Fruit fly (Drosophila melanogaster): ENCODE measurements around the gene CG18789.

Gene CG18789

dm6 chr2L:12006397-12007330 lies 11.4 kb upstream of the CG18789 start:
- TF ChIP-seq CG4424 (GFP tag; optimal IDR thresholded peaks at IDR 0.05) (peak; percentile 94), CG12071 (GFP tag; optimal IDR thresholded peaks at IDR 0.05) (no peak), Trl (optimal IDR thresholded peaks at IDR 0.05) (no peak), Trl (GFP tag; optimal IDR thresholded peaks at IDR 0.05) (peak; percentile 59), CG4360 (GFP tag; IDR thresholded peaks at IDR 0.05) (no peak), disco-r (GFP tag; optimal IDR thresholded peaks at IDR 0.05) (peak; percentile 18), tll (GFP tag; optimal IDR thresholded peaks at IDR 0.05) (no peak), CG3838 (GFP tag; optimal IDR thresholded peaks at IDR 0.05) (peak; percentile 99), bsh (GFP tag; optimal IDR thresholded peaks at IDR 0.05) (peak; percentile 80 to 94), CG7786 (GFP tag; optimal IDR thresholded peaks at IDR 0.05) (peak; percentile 75), amos (GFP tag; IDR thresholded peaks at IDR 0.05; ENCODE audit: partially characterized antibody) (no peak), bowl (GFP tag; IDR thresholded peaks at IDR 0.05) (no peak), CG3847 (GFP tag; IDR thresholded peaks at IDR 0.05) (no peak), HLH3B (GFP tag; IDR thresholded peaks at IDR 0.05) (no peak), CG13123 (GFP tag; optimal IDR thresholded peaks at IDR 0.05) (peak; percentile 87), CG4617 (GFP tag; optimal IDR thresholded peaks at IDR 0.05; ENCODE audit: borderline replicate concordance) (peak; percentile 54), trem (tag; optimal IDR thresholded peaks at IDR 0.05) (peak; percentile 93), lilli (GFP tag; optimal IDR thresholded peaks at IDR 0.05) (peak; percentile 83), gro (GFP tag; optimal IDR thresholded peaks at IDR 0.05) (no peak), CG15479 (GFP tag; optimal IDR thresholded peaks at IDR 0.05) (no peak), grn (GFP tag; optimal IDR thresholded peaks at IDR 0.05) (no peak), aop (GFP tag; IDR thresholded peaks at IDR 0.05) (no peak), CG6854 (GFP tag; optimal IDR thresholded peaks at IDR 0.05) (peak; percentile 91), Dbx (GFP tag; IDR thresholded peaks at IDR 0.05) (no peak), D19B (GFP tag; optimal IDR thresholded peaks at IDR 0.05) (peak; percentile 96), CG12104 (GFP tag; optimal IDR thresholded peaks at IDR 0.05) (peak; percentile 96), CG31224 (GFP tag; IDR thresholded peaks at IDR 0.05) (no peak), TFAM (GFP tag; optimal IDR thresholded peaks at IDR 0.05) (peak; percentile 32), Mrtf (GFP tag; IDR thresholded peaks at IDR 0.05) (no peak), sc (optimal IDR thresholded peaks at IDR 0.05) (no peak), sc (GFP tag; optimal IDR thresholded peaks at IDR 0.05) (peak; percentile 92), NC2α (GFP tag; optimal IDR thresholded peaks at IDR 0.05) (peak; percentile 0), zfh2 (GFP tag; optimal IDR thresholded peaks at IDR 0.05) (peak; percentile 3), z (GFP tag; IDR thresholded peaks at IDR 0.05) (no peak), vnd (GFP tag; IDR thresholded peaks at IDR 0.05; ENCODE audit: partially characterized antibody) (no peak), Mes4 (GFP tag; optimal IDR thresholded peaks at IDR 0.05) (peak; percentile 65), caup (GFP tag; optimal IDR thresholded peaks at IDR 0.05; ENCODE audit: severe bottlenecking) (peak; percentile 94), cas (GFP tag; IDR thresholded peaks at IDR 0.05) (no peak), CG9727 (GFP tag; optimal IDR thresholded peaks at IDR 0.05) (peak; percentile 100), Aef1 (GFP tag; IDR thresholded peaks at IDR 0.05) (no peak), Med (GFP tag) (peak; percentile 71), Oaz (GFP tag; IDR thresholded peaks at IDR 0.05) (no peak), pan (optimal IDR thresholded peaks at IDR 0.05) (peak in 1 of 2 experiments; percentile 79), pan (GFP tag; optimal IDR thresholded peaks at IDR 0.05 in 1 of 2, IDR thresholded peaks at IDR 0.05 in 1 of 2) (peak in 1 of 2 experiments; percentile 69), Side (GFP tag; optimal IDR thresholded peaks at IDR 0.05) (peak; percentile 34), NK7.1 (GFP tag; optimal IDR thresholded peaks at IDR 0.05) (peak; percentile 18), seq (GFP tag; IDR thresholded peaks at IDR 0.05) (no peak), CG13424 (tag; optimal IDR thresholded peaks at IDR 0.05) (peak; percentile 98), schlank (tag; optimal IDR thresholded peaks at IDR 0.05) (peak; percentile 6), corto (GFP tag; optimal IDR thresholded peaks at IDR 0.05) (no peak)
